Worm (Caenorhabditis elegans) whole organism, L4 larva: ENCODE measurements around the gene fbxa-127.
A peak's percentile ranks its signal among the peaks of the same experiment; 100 is the strongest.

ENCODE experiments used
- D1046.2 ChIP-seq: fragments of 200-800 bp; sonication (Bioruptor generic); IDR thresholded peaks from 2 replicates; pipeline ENCODE4 v1.3.6; 2022; ENCODE audit warnings: missing genetic modification characterization, missing compliant biosample characterization
- R02D3.7 ChIP-seq: fragments of 150-350 bp; sonication (generic microtip); optimal IDR thresholded peaks from 3 replicates; lab custom pipeline; 2014; ENCODE audit warnings: missing biosample characterization, missing genetic modification characterization
- T26A8.4 ChIP-seq: fragments of 200-800 bp; sonication (Bioruptor generic); IDR thresholded peaks from 2 replicates; pipeline ENCODE4 v1.3.6; 2022; ENCODE audit warnings: missing genetic modification characterization, missing compliant biosample characterization
- Y105C5A.15 ChIP-seq: fragments of 200-800 bp; sonication (Bioruptor generic); IDR thresholded peaks from 2 replicates; pipeline ENCODE4 v1.3.6; 2022; ENCODE audit warnings: missing genetic modification characterization, missing compliant biosample characterization
- ZK337.2 ChIP-seq: fragments of 200-800 bp; sonication (Bioruptor generic); IDR thresholded peaks from 2 replicates; pipeline ENCODE4 v1.3.6; 2022; ENCODE audit warnings: missing genetic modification reagents, missing genetic modification characterization, missing compliant biosample characterization
- ZK546.5 ChIP-seq, 2 experiments: sonication (generic microtip); optimal IDR thresholded peaks; 2 replicates each; lab custom pipeline; 2017; ENCODE audit warnings: missing biosample characterization in 2 of 2, missing genetic modification characterization in 2 of 2
- aly-2 ChIP-seq: sonication (generic microtip); optimal IDR thresholded peaks from 2 replicates; lab custom pipeline; 2018; ENCODE audit warnings: missing biosample characterization, missing genetic modification characterization
- ama-1 ChIP-seq: fragments of 150-350 bp; optimal IDR thresholded peaks from 2 replicates; lab custom pipeline; 2014; ENCODE audit warnings: inconsistent platforms, mixed read lengths
- ceh-82 ChIP-seq: sonication (generic microtip); optimal IDR thresholded peaks from 2 replicates; lab custom pipeline; 2017; ENCODE audit warnings: missing biosample characterization, missing genetic modification characterization
- daf-16 ChIP-seq, 3 experiments: sonication (generic microtip); optimal IDR thresholded peaks; 2 replicates each; lab custom pipeline; 2016 to 2017; ENCODE audit warnings: missing genetic modification characterization in 3 of 3, missing genetic modification reagents in 3 of 3, mild to moderate bottlenecking in 2 of 3, missing compliant biosample characterization in 2 of 3, missing biosample characterization in 1 of 3, moderate library complexity in 1 of 3
- daf-8 ChIP-seq: fragments of 200-800 bp; sonication (Bioruptor generic); IDR thresholded peaks from 2 replicates; pipeline ENCODE4 v1.3.6; 2022; ENCODE audit warnings: missing genetic modification characterization, missing compliant biosample characterization
- dmd-6 ChIP-seq: fragments of 200-800 bp; sonication (Bioruptor generic); IDR thresholded peaks from 2 replicates; pipeline ENCODE4 v1.3.6; 2022; ENCODE audit warnings: missing genetic modification reagents, missing genetic modification characterization, missing compliant biosample characterization
- dmd-8 ChIP-seq: fragments of 200-800 bp; sonication (Bioruptor generic); IDR thresholded peaks from 2 replicates; pipeline ENCODE4 v1.3.6; 2022; ENCODE audit warnings: missing genetic modification characterization, missing compliant biosample characterization
- dve-1 ChIP-seq: sonication (generic microtip); optimal IDR thresholded peaks from 2 replicates; lab custom pipeline; 2017; ENCODE audit warnings: antibody characterized with exemption, mild to moderate bottlenecking, missing genetic modification characterization, missing compliant biosample characterization; ENCODE audit not compliant: insufficient read depth
- hlh-11 ChIP-seq: fragments of 200-800 bp; sonication (Bioruptor generic); optimal IDR thresholded peaks from 2 replicates; lab custom pipeline; 2018; ENCODE audit warnings: mild to moderate bottlenecking, missing genetic modification characterization, missing compliant biosample characterization
- hlh-30 ChIP-seq: sonication (generic microtip); optimal IDR thresholded peaks from 2 replicates; lab custom pipeline; 2017; ENCODE audit warnings: antibody characterized with exemption, mild to moderate bottlenecking, missing genetic modification characterization, missing compliant biosample characterization; ENCODE audit not compliant: insufficient read depth
- madf-9 ChIP-seq: fragments of 200-800 bp; sonication (Bioruptor generic); conservative IDR thresholded peaks from 2 replicates; pipeline ENCODE4 v1.3.6; 2022; ENCODE audit warnings: missing genetic modification reagents, missing genetic modification characterization, missing compliant biosample characterization
- mdl-1 ChIP-seq, 2 experiments: fragments of 150-350 bp in 1 of 2; sonication (generic microtip) in 1 of 2; optimal IDR thresholded peaks; 2 replicates each; lab custom pipeline; 2014 to 2017; ENCODE audit warnings: missing biosample characterization in 2 of 2, missing genetic modification characterization in 2 of 2
- mes-2 ChIP-seq: sonication (generic microtip); optimal IDR thresholded peaks from 2 replicates; lab custom pipeline; 2016; ENCODE audit warnings: missing genotype, mild to moderate bottlenecking, missing genetic modification characterization, missing compliant biosample characterization; ENCODE audit not compliant: poor library complexity, severe bottlenecking
- mxl-2 ChIP-seq: fragments of 200-800 bp; sonication (Bioruptor generic); conservative IDR thresholded peaks from 2 replicates; pipeline ENCODE4 v1.3.6; 2022; ENCODE audit warnings: missing genetic modification reagents, missing genetic modification characterization, missing compliant biosample characterization
- mxl-3 ChIP-seq: fragments of 200-800 bp; sonication (Bioruptor generic); optimal IDR thresholded peaks from 2 replicates; lab custom pipeline; 2018; ENCODE audit warnings: mild to moderate bottlenecking, missing genetic modification characterization, missing compliant biosample characterization
- nhr-102 ChIP-seq: sonication (generic microtip); optimal IDR thresholded peaks from 2 replicates; lab custom pipeline; 2016; ENCODE audit warnings: mild to moderate bottlenecking, missing genetic modification characterization, moderate library complexity, missing compliant biosample characterization
- nhr-11 ChIP-seq: fragments of 150-350 bp; optimal IDR thresholded peaks from 2 replicates; lab custom pipeline; 2014; ENCODE audit warnings: missing biosample characterization, missing genetic modification characterization
- nhr-28 ChIP-seq: fragments of 150-350 bp; optimal IDR thresholded peaks from 2 replicates; lab custom pipeline; 2014; ENCODE audit warnings: missing biosample characterization, missing genetic modification characterization
- nhr-42 ChIP-seq: fragments of 200-800 bp; sonication (Bioruptor generic); IDR thresholded peaks from 2 replicates; pipeline ENCODE4 v1.3.6; 2022; ENCODE audit warnings: missing genetic modification characterization, missing compliant biosample characterization
- nhr-48 ChIP-seq: sonication (generic microtip); optimal IDR thresholded peaks from 2 replicates; lab custom pipeline; 2016; ENCODE audit warnings: mild to moderate bottlenecking, missing genetic modification characterization, missing compliant biosample characterization
- nhr-6 ChIP-seq: fragments of 150-350 bp; optimal IDR thresholded peaks from 2 replicates; lab custom pipeline; 2014; ENCODE audit warnings: missing biosample characterization, missing genetic modification characterization
- nhr-77 ChIP-seq: fragments of 150-350 bp; optimal IDR thresholded peaks from 2 replicates; lab custom pipeline; 2014; ENCODE audit warnings: missing biosample characterization, missing genetic modification characterization
- pha-4 ChIP-seq, 2 experiments: fragments of 150-350 bp in 1 of 2; fragments of 200-800 bp in 1 of 2; sonication (Bioruptor generic) in 1 of 2; IDR thresholded peaks in 1 of 2; optimal IDR thresholded peaks in 1 of 2; 2 replicates each; pipeline versions ENCODE4 v1.3.6 to Lab custom; 2014 to 2022; ENCODE audit warnings: missing genetic modification characterization in 2 of 2, missing genetic modification reagents in 2 of 2, missing biosample characterization in 1 of 2, missing compliant biosample characterization in 1 of 2
- php-3 ChIP-seq: fragments of 200-800 bp; sonication (Bioruptor generic); IDR thresholded peaks from 2 replicates; pipeline ENCODE4 v1.3.6; 2022; ENCODE audit warnings: missing genetic modification reagents, missing genetic modification characterization, missing compliant biosample characterization
- pqm-1 ChIP-seq: sonication (generic microtip); optimal IDR thresholded peaks from 2 replicates; lab custom pipeline; 2017; ENCODE audit warnings: missing biosample characterization, missing genetic modification characterization
- snpc-1.2 ChIP-seq: fragments of 200-800 bp; sonication (Bioruptor generic); IDR thresholded peaks from 2 replicates; pipeline ENCODE4 v1.3.6; 2022; ENCODE audit warnings: missing genetic modification reagents, missing genetic modification characterization, missing compliant biosample characterization
- spr-3 ChIP-seq: fragments of 200-800 bp; sonication (Bioruptor generic); optimal IDR thresholded peaks from 2 replicates; lab custom pipeline; 2018; ENCODE audit warnings: mild to moderate bottlenecking, missing genetic modification characterization, missing compliant biosample characterization
- unc-62 ChIP-seq, 3 experiments: fragments of 150-350 bp in 1 of 3; sonication (generic microtip); optimal IDR thresholded peaks in 2 of 3; peaks in 1 of 3; 1 replicate in 1 of 3; 2 replicates in 2 of 3; lab custom pipeline; 2014 to 2017; ENCODE audit warnings: missing biosample characterization in 3 of 3, missing genetic modification characterization in 3 of 3, missing genetic modification reagents in 3 of 3, missing genotype in 1 of 3
- ztf-7 ChIP-seq: fragments of 150-350 bp; optimal IDR thresholded peaks from 2 replicates; lab custom pipeline; 2014; ENCODE audit warnings: missing biosample characterization, missing genetic modification characterization

fbxa-127 gene

DNA sequence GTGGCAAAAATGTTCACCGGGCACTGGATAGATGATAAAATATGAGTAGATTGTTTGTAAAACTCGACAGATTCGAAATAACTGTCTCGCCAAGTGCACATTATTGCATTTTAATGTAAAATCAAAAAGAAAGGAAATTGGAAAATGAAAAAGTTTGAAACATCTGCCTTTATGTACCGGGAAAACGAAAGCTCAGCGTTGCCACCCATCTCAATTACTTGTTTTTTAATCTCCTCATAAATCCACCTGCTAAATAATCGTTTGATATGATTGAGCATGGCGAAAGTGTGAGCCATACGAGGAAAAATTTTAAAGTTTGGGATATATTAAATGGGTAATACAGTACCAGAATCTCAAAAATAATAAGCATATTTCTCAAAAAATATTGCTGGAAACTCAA, 12.0 kb upstream of the fbxa-127 start, which contains the start of gene srh-137:
srh-137 (minus strand) TSS at position 101 of the 400 bp plus-strand sequence.
- TF ChIP-seq madf-9 (GFP tag; lab: Robert Waterston, UW) = no peak
- no peak for TF ChIP-seq mes-2 (tag; lab: Kevin White, UChicago)

DNA sequence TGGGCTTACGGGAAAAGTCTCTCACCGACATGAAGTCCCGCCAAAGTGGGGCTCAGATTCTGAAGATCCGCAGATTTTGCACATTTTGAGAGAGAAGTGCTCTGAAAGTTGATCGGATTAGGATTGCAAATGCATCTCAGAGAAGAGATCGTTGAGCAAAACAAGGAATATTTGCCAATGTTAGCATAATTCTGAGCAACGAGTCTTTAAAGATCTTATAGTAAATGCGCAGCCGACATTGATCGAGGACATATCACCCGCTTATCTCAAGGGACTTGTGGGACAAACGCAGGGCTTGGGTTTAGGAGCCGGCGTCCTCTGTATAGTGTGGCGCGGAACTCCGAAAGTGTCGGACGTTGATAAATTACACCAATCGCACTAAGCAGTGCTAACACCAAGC, 4.8 kb upstream of the fbxa-127 start, which contains the start of gene nhr-112:
nhr-112 (minus strand) TSS at position 101 of the 400 bp plus-strand sequence.
- TF ChIP-seq unc-62 (GFP tag; optimal IDR thresholded peaks at IDR 0.05 in 1 of 2; lab: Kevin White, UChicago) (peak in 1 of 2 experiments; percentile 90), unc-62 (tag; optimal IDR thresholded peaks at IDR 0.05; lab: Kevin White, UChicago) (no peak), ZK546.5 (tag; optimal IDR thresholded peaks at IDR 0.05; lab: Kevin White, UChicago) (no peak)

DNA sequence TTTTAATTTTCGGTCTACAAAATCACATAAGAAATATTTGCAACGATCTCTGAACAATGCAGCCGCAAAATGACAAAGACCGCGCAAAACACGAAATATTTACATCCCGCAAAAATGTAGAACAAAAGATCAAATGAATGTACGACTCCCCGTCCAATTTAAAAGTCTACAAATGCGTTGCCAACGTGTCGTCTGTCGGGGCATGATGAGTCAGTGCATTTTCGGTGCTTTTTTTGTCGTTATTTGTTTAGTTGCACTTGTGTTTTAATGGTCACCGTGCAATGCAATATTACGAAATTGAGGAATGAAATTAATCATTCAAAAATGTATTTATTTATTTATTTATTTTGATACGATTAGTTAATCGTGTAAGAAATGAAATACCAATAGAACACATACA, 4.0 kb upstream of the fbxa-127 start:
- TF ChIP-seq mxl-3 (GFP tag; lab: Kevin White, UChicago) (no peak), dmd-6 (GFP tag; lab: Robert Waterston, UW) (peak; percentile 22; the same call in 1 of the 2 replicates), pha-4 (GFP tag; IDR thresholded peaks at IDR 0.05; lab: Robert Waterston, UW) (no peak), pha-4 (tag; optimal IDR thresholded peaks at IDR 0.05; lab: Kevin White, UChicago) (peak; percentile 81), D1046.2 (GFP tag; lab: Robert Waterston, UW) (no peak), nhr-48 (tag; lab: Kevin White, UChicago) (peak; percentile 7)

DNA sequence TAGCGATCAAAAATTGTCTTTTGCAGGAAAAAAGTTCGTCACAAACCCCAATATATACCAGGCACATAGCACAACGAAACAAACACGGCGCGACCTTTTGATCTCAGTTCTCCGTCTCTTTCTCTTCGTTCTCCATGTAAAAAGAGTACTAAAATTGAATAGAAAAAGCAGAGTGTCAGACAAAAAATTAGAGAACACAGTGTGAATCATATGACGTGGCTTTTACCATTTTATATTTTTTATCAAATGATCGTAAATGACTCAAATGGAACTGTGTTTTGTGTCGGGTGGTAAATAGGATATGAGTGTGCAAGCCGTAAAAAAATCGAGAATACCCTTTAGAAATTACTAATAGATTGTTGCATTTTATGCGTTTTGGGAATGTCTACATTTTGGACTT, 2.6 kb upstream of the fbxa-127 start:
- TF ChIP-seq Y105C5A.15 = no peak
- TF ChIP-seq ZK337.2 (GFP tag; lab: Robert Waterston, UW) = no peak
- TF ChIP-seq mxl-2 = no peak
- peak; percentile 59 for TF ChIP-seq nhr-48 (tag; lab: Kevin White, UChicago)
- peak; percentile 70 for TF ChIP-seq pqm-1 (tag; lab: Kevin White, UChicago)
- TF ChIP-seq dve-1 = peak; percentile 93
- no peak for TF ChIP-seq dmd-8
- TF ChIP-seq hlh-11 (tag; lab: Kevin White, UChicago) = peak; percentile 87
- peak; percentile 74 for TF ChIP-seq nhr-102 (tag; lab: Kevin White, UChicago)
- no peak for TF ChIP-seq aly-2 (tag; lab: Kevin White, UChicago)
- peak; percentile 59; the same call in 1 of the 2 replicates for TF ChIP-seq php-3 (GFP tag; lab: Robert Waterston, UW)
- peak; percentile 94 for TF ChIP-seq dmd-6 (GFP tag; lab: Robert Waterston, UW)
- TF ChIP-seq spr-3 (GFP tag; lab: Kevin White, UChicago) = no peak
- no peak for TF ChIP-seq daf-8
- TF ChIP-seq pha-4 (GFP tag; IDR thresholded peaks at IDR 0.05; lab: Robert Waterston, UW) = no peak; the same call in 1 of the 2 replicates
- TF ChIP-seq pha-4 (tag; optimal IDR thresholded peaks at IDR 0.05; lab: Kevin White, UChicago) = peak; percentile 51
- no peak for TF ChIP-seq snpc-1.2
- TF ChIP-seq mdl-1 (tag; optimal IDR thresholded peaks at IDR 0.05; lab: Kevin White, UChicago) = peak in 1 of 2 experiments; percentile 13
- no peak for TF ChIP-seq nhr-42 (GFP tag; lab: Robert Waterston, UW)
- TF ChIP-seq nhr-6 (tag; lab: Kevin White, UChicago) = peak; percentile 52
- TF ChIP-seq nhr-11 (tag; lab: Kevin White, UChicago) = no peak
- TF ChIP-seq T26A8.4 (GFP tag; lab: Robert Waterston, UW) = no peak
- no peak for TF ChIP-seq daf-16 (GFP tag; optimal IDR thresholded peaks at IDR 0.05; lab: Kevin White, UChicago)
- peak; percentile 92 for TF ChIP-seq daf-16 (tag; optimal IDR thresholded peaks at IDR 0.05; lab: Kevin White, UChicago)
- peak in 1 of 2 experiments; percentile 2 for TF ChIP-seq unc-62 (GFP tag; optimal IDR thresholded peaks at IDR 0.05 in 1 of 2; lab: Kevin White, UChicago)
- no peak for TF ChIP-seq unc-62 (tag; optimal IDR thresholded peaks at IDR 0.05; lab: Kevin White, UChicago)
- peak; percentile 90 for TF ChIP-seq nhr-28
- no peak for TF ChIP-seq R02D3.7 (tag; lab: Kevin White, UChicago)
- TF ChIP-seq ama-1 (lab: Kevin White, UChicago) = no peak
- peak; percentile 80 for TF ChIP-seq ztf-7 (tag; lab: Kevin White, UChicago)
- peak; percentile 78 for TF ChIP-seq nhr-77 (tag; lab: Kevin White, UChicago)
- TF ChIP-seq ceh-82 (tag; lab: Kevin White, UChicago) = no peak
- TF ChIP-seq hlh-30 = peak; percentile 69
